Worm (Caenorhabditis elegans) whole organism, L2 larva: ENCODE data around the gene vnut-1.

Experiments used
- C34F6.9 ChIP-seq: fragments of 150-350 bp; optimal IDR thresholded peaks from 2 replicates; lab custom pipeline; 2014; ENCODE audit warnings: missing biosample characterization, missing genetic modification characterization
- F13H6.1 ChIP-seq: sonication (generic microtip); optimal IDR thresholded peaks from 2 replicates; lab custom pipeline; 2016; ENCODE audit warnings: missing genetic modification characterization, missing compliant biosample characterization
- R02D3.7 ChIP-seq: fragments of 150-350 bp; optimal IDR thresholded peaks from 2 replicates; lab custom pipeline; 2014; ENCODE audit warnings: missing biosample characterization, missing genetic modification characterization
- Y55F3AM.14 ChIP-seq: fragments of 200-800 bp; sonication (Bioruptor generic); optimal IDR thresholded peaks from 2 replicates; lab custom pipeline; 2018; ENCODE audit warnings: mild to moderate bottlenecking, missing genetic modification characterization, missing compliant biosample characterization
- ZK546.5 ChIP-seq: sonication (generic microtip); optimal IDR thresholded peaks from 2 replicates; lab custom pipeline; 2017; ENCODE audit warnings: missing biosample characterization, missing genetic modification characterization
- alr-1 ChIP-seq: fragments of 150-350 bp; optimal IDR thresholded peaks from 2 replicates; lab custom pipeline; 2014; ENCODE audit warnings: missing biosample characterization, missing genetic modification characterization
- aly-2 ChIP-seq: fragments of 150-350 bp; optimal IDR thresholded peaks from 2 replicates; lab custom pipeline; 2014; ENCODE audit warnings: missing biosample characterization, missing genetic modification characterization
- blmp-1 ChIP-seq: sonication (generic microtip); optimal IDR thresholded peaks from 2 replicates; lab custom pipeline; 2017; ENCODE audit warnings: missing genetic modification characterization, mild to moderate bottlenecking, missing compliant biosample characterization, antibody characterized with exemption, moderate library complexity; ENCODE audit not compliant: insufficient read depth
- ceh-16 ChIP-seq: fragments of 150-350 bp; optimal IDR thresholded peaks from 2 replicates; lab custom pipeline; 2014; ENCODE audit warnings: missing biosample characterization, missing genetic modification characterization
- crh-2 ChIP-seq: sonication (generic microtip); optimal IDR thresholded peaks from 2 replicates; lab custom pipeline; 2017; ENCODE audit warnings: missing biosample characterization, missing genetic modification characterization
- dmd-4 ChIP-seq: sonication (generic microtip); optimal IDR thresholded peaks from 2 replicates; lab custom pipeline; 2017; ENCODE audit warnings: missing biosample characterization, missing genetic modification characterization
- egl-27 ChIP-seq: sonication (generic microtip); optimal IDR thresholded peaks from 3 replicates; lab custom pipeline; 2017; ENCODE audit warnings: missing biosample characterization, missing genetic modification reagents, missing genetic modification characterization
- elt-1 ChIP-seq: fragments of 150-350 bp; optimal IDR thresholded peaks from 2 replicates; lab custom pipeline; 2014; ENCODE audit warnings: missing biosample characterization, missing genetic modification characterization
- elt-3 ChIP-seq: sonication (generic microtip); optimal IDR thresholded peaks from 2 replicates; lab custom pipeline; 2017; ENCODE audit warnings: missing biosample characterization, missing genetic modification characterization
- fos-1 ChIP-seq: fragments of 150-350 bp; optimal IDR thresholded peaks from 2 replicates; lab custom pipeline; 2014; ENCODE audit warnings: missing biosample characterization, missing genetic modification characterization
- gmeb-1 ChIP-seq: fragments of 150-350 bp; optimal IDR thresholded peaks from 2 replicates; lab custom pipeline; 2014; ENCODE audit warnings: missing biosample characterization, missing genetic modification characterization
- lin-11 ChIP-seq: fragments of 150-350 bp; sonication (generic microtip); optimal IDR thresholded peaks from 2 replicates; lab custom pipeline; 2014; ENCODE audit warnings: missing biosample characterization, missing genetic modification characterization, inconsistent platforms, mixed read lengths
- lin-13 ChIP-seq: fragments of 150-350 bp; optimal IDR thresholded peaks from 2 replicates; lab custom pipeline; 2014; ENCODE audit warnings: missing biosample characterization, missing genetic modification reagents, missing genetic modification characterization
- lin-39 ChIP-seq: fragments of 150-350 bp; optimal IDR thresholded peaks from 2 replicates; lab custom pipeline; 2014; ENCODE audit warnings: missing biosample characterization, missing genetic modification reagents, missing genetic modification characterization
- lsy-2 ChIP-seq, 2 experiments: fragments of 150-350 bp in 1 of 2; sonication (generic microtip) in 1 of 2; optimal IDR thresholded peaks; 2 replicates each; lab custom pipeline; 2014 to 2017; ENCODE audit warnings: missing biosample characterization in 2 of 2, missing genetic modification characterization in 2 of 2
- mab-5 ChIP-seq: fragments of 150-350 bp; optimal IDR thresholded peaks from 2 replicates; lab custom pipeline; 2014; ENCODE audit warnings: missing biosample characterization, missing genetic modification characterization
- mdl-1 ChIP-seq, 2 experiments: fragments of 150-350 bp in 1 of 2; sonication (generic microtip) in 1 of 2; optimal IDR thresholded peaks; 2 replicates each; lab custom pipeline; 2017; ENCODE audit warnings: missing biosample characterization in 2 of 2, missing genetic modification characterization in 2 of 2
- nhr-10 ChIP-seq: sonication (generic microtip); optimal IDR thresholded peaks from 2 replicates; lab custom pipeline; 2017; ENCODE audit warnings: missing biosample characterization, missing genetic modification characterization
- nhr-11 ChIP-seq: fragments of 150-350 bp; optimal IDR thresholded peaks from 2 replicates; lab custom pipeline; 2014; ENCODE audit warnings: missing biosample characterization, missing genetic modification characterization
- nhr-129 ChIP-seq: fragments of 150-350 bp; optimal IDR thresholded peaks from 2 replicates; lab custom pipeline; 2014; ENCODE audit warnings: missing biosample characterization, missing genetic modification characterization
- nhr-21 ChIP-seq: fragments of 150-350 bp; optimal IDR thresholded peaks from 2 replicates; lab custom pipeline; 2014; ENCODE audit warnings: missing biosample characterization, missing genetic modification characterization
- nhr-23 ChIP-seq: fragments of 150-350 bp; optimal IDR thresholded peaks from 2 replicates; lab custom pipeline; 2014; ENCODE audit warnings: missing biosample characterization, missing genetic modification reagents, missing genetic modification characterization
- nhr-237 ChIP-seq: fragments of 150-350 bp; optimal IDR thresholded peaks from 2 replicates; lab custom pipeline; 2014; ENCODE audit warnings: missing biosample characterization, missing genetic modification characterization
- nhr-25 ChIP-seq: fragments of 150-350 bp; sonication (generic microtip); optimal IDR thresholded peaks from 3 replicates; lab custom pipeline; 2014; ENCODE audit warnings: missing biosample characterization, missing genetic modification characterization
- nhr-6 ChIP-seq: fragments of 150-350 bp; optimal IDR thresholded peaks from 2 replicates; lab custom pipeline; 2014; ENCODE audit warnings: missing biosample characterization, missing genetic modification characterization
- nhr-77 ChIP-seq: fragments of 150-350 bp; optimal IDR thresholded peaks from 2 replicates; lab custom pipeline; 2014; ENCODE audit warnings: missing biosample characterization, missing genetic modification characterization
- peb-1 ChIP-seq: fragments of 150-350 bp; optimal IDR thresholded peaks from 2 replicates; lab custom pipeline; 2014; ENCODE audit warnings: missing biosample characterization, missing genetic modification characterization
- sem-4 ChIP-seq: fragments of 150-350 bp; optimal IDR thresholded peaks from 2 replicates; lab custom pipeline; 2014; ENCODE audit warnings: missing biosample characterization, missing genetic modification reagents, missing genetic modification characterization
- skn-1 ChIP-seq: sonication (generic microtip); optimal IDR thresholded peaks from 2 replicates; lab custom pipeline; 2017; ENCODE audit warnings: missing biosample characterization, missing genetic modification characterization
- sma-9 ChIP-seq, 2 experiments: fragments of 150-350 bp in 1 of 2; sonication (generic microtip) in 1 of 2; optimal IDR thresholded peaks; 2 replicates each; lab custom pipeline; 2014 to 2016; ENCODE audit warnings: missing genetic modification characterization in 2 of 2, mild to moderate bottlenecking in 1 of 2, missing biosample characterization in 1 of 2, missing compliant biosample characterization in 1 of 2, missing genetic modification reagents in 1 of 2, moderate library complexity in 1 of 2
- snpc-4 ChIP-seq: fragments of 150-350 bp; optimal IDR thresholded peaks from 2 replicates; lab custom pipeline; 2014; ENCODE audit warnings: missing biosample characterization, missing genetic modification characterization
- unc-39 ChIP-seq: fragments of 150-350 bp; optimal IDR thresholded peaks from 2 replicates; lab custom pipeline; 2014; ENCODE audit warnings: missing biosample characterization, missing genetic modification characterization
- unc-55 ChIP-seq: fragments of 150-350 bp; sonication (generic microtip); optimal IDR thresholded peaks from 3 replicates; lab custom pipeline; 2014; ENCODE audit warnings: missing biosample characterization, missing genetic modification reagents, missing genetic modification characterization
- unc-62 ChIP-seq: fragments of 150-350 bp; optimal IDR thresholded peaks from 2 replicates; lab custom pipeline; 2014; ENCODE audit warnings: missing biosample characterization, missing genetic modification reagents, missing genetic modification characterization
- zag-1 ChIP-seq: fragments of 150-350 bp; optimal IDR thresholded peaks from 2 replicates; lab custom pipeline; 2014; ENCODE audit warnings: missing biosample characterization, missing genetic modification characterization
- ztf-1 ChIP-seq: fragments of 200-800 bp; sonication (Bioruptor generic); conservative IDR thresholded peaks from 2 replicates; pipeline ENCODE4 v1.3.6; 2022; ENCODE audit warnings: missing genetic modification characterization, missing compliant biosample characterization
- ztf-4 ChIP-seq: fragments of 150-350 bp; optimal IDR thresholded peaks from 2 replicates; lab custom pipeline; 2014; ENCODE audit warnings: missing biosample characterization, missing genetic modification characterization

The vnut-1 gene

DNA sequence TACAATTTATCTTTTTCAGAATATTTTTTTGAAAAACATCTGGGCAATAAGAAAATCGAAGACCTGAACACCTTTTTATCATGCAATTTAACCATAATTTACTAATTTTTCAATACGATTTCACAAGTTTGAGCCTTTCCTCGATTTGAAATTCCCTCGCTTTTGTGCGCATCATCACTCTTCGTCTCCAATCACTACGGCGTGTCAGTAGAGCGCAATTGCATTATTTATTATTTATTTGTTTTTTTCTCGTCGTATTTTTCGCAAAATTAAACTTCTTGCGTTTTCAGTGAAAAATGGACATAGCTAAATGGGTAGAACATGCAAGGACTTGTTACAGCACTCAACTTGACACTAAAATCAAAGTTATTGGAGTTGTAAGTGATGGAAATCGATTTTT is 48.5 kb upstream of the vnut-1 start, which contains the start of gene smg-8:
smg-8 (plus strand) TSS at position 266 of the 400 bp plus-strand sequence.
- TF ChIP-seq aly-2 (tag; lab: Kevin White, UChicago), result no peak
- peak; percentile 74 to 88 for TF ChIP-seq lsy-2 (tag; optimal IDR thresholded peaks at IDR 0.05; lab: Kevin White, UChicago)
- TF ChIP-seq zag-1, result peak; percentile 47
- TF ChIP-seq ztf-4, result peak; percentile 2
- TF ChIP-seq lin-11 (tag; lab: Kevin White, UChicago), result peak; percentile 22
- TF ChIP-seq nhr-6 (tag; lab: Kevin White, UChicago), result peak; percentile 65
- TF ChIP-seq lin-39 (tag; lab: Kevin White, UChicago), result no peak
- TF ChIP-seq egl-27 (tag; lab: Kevin White, UChicago), result no peak
- TF ChIP-seq nhr-237 (tag; lab: Kevin White, UChicago), result no peak
- TF ChIP-seq ceh-16, result peak; percentile 5
- TF ChIP-seq mab-5 (tag; lab: Kevin White, UChicago), result peak; percentile 75
- peak; percentile 72 for TF ChIP-seq nhr-129 (tag; lab: Kevin White, UChicago)
- TF ChIP-seq C34F6.9 (tag; lab: Kevin White, UChicago), result peak; percentile 86
- peak; percentile 43 for TF ChIP-seq F13H6.1
- TF ChIP-seq gmeb-1 (tag; lab: Kevin White, UChicago), result peak; percentile 97
- TF ChIP-seq dmd-4 (tag; lab: Kevin White, UChicago), result no peak
- no peak for TF ChIP-seq alr-1 (tag; lab: Kevin White, UChicago)
- peak; percentile 68 for TF ChIP-seq snpc-4
- peak; percentile 95 for TF ChIP-seq unc-55 (GFP tag; lab: Kevin White, UChicago)
- no peak for TF ChIP-seq unc-62 (GFP tag; lab: Kevin White, UChicago)
- peak; percentile 50 for TF ChIP-seq sem-4 (tag; lab: Kevin White, UChicago)
- TF ChIP-seq skn-1 (tag; lab: Kevin White, UChicago), result no peak
- peak; percentile 16 for TF ChIP-seq ZK546.5 (tag; lab: Kevin White, UChicago)
- TF ChIP-seq lin-13 (GFP tag; lab: Kevin White, UChicago), result peak; percentile 85
- no peak for TF ChIP-seq unc-39
- no peak for TF ChIP-seq blmp-1 (tag; lab: Kevin White, UChicago)
- TF ChIP-seq elt-3 (tag; lab: Kevin White, UChicago), result no peak
- peak; percentile 77 for TF ChIP-seq crh-2 (tag; lab: Kevin White, UChicago)
- TF ChIP-seq nhr-25 (tag; lab: Kevin White, UChicago), result peak; percentile 75
- peak; percentile 36 for TF ChIP-seq fos-1 (tag; lab: Kevin White, UChicago)
- TF ChIP-seq nhr-23, result no peak
- peak; percentile 6 for TF ChIP-seq nhr-77 (tag; lab: Kevin White, UChicago)
- TF ChIP-seq nhr-21 (tag; lab: Kevin White, UChicago), result peak; percentile 57

ce11 chrII:14451934-14452333 is 37.7 kb upstream of the vnut-1 start:
- TF ChIP-seq nhr-21 (tag; lab: Kevin White, UChicago), result no peak
- no peak for TF ChIP-seq peb-1 (tag; lab: Kevin White, UChicago)
- TF ChIP-seq elt-1 (tag; lab: Kevin White, UChicago), result no peak
- TF ChIP-seq nhr-10 (tag; lab: Kevin White, UChicago), result no peak
- TF ChIP-seq fos-1 (tag; lab: Kevin White, UChicago), result no peak
- TF ChIP-seq lin-11 (tag; lab: Kevin White, UChicago), result no peak
- TF ChIP-seq nhr-77 (tag; lab: Kevin White, UChicago), result no peak
- no peak for TF ChIP-seq zag-1
- no peak for TF ChIP-seq lin-13 (GFP tag; lab: Kevin White, UChicago)
- no peak for TF ChIP-seq blmp-1 (tag; lab: Kevin White, UChicago)
- no peak for TF ChIP-seq C34F6.9 (tag; lab: Kevin White, UChicago)
- no peak for TF ChIP-seq mdl-1 (tag; optimal IDR thresholded peaks at IDR 0.05; lab: Kevin White, UChicago)
- TF ChIP-seq nhr-11 (tag; lab: Kevin White, UChicago), result no peak
- no peak for TF ChIP-seq lsy-2 (tag; optimal IDR thresholded peaks at IDR 0.05; lab: Kevin White, UChicago)
- no peak for TF ChIP-seq aly-2 (tag; lab: Kevin White, UChicago)
- TF ChIP-seq nhr-237 (tag; lab: Kevin White, UChicago), result no peak
- no peak for TF ChIP-seq ztf-1

DNA sequence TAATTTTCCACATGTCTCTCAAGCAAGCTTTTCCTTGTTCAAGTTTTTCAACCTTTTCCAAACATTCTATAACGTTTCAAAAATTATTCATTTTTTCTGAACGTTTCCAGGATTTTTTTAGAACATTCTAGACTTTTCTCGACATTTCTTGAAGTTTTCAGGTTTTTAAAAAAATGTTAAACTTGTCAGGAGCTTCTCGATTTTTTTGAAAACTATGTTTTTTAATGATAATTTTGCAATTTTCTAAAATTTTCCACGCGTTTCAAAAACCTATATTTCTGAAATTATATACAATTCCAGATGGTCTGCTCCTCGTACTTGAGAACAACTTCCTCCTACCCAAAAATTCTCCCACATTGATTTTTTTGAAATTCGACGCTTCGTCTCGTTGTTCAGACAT is 34.3 kb upstream of the vnut-1 start, which contains the start of gene dmsr-6:
dmsr-6 (plus strand) TSS at position 301 of the 400 bp plus-strand sequence.
- TF ChIP-seq crh-2 (tag; lab: Kevin White, UChicago) (no peak), Y55F3AM.14 (no peak), nhr-11 (tag; lab: Kevin White, UChicago) (no peak), sma-9 (GFP tag; optimal IDR thresholded peaks at IDR 0.05; lab: Kevin White, UChicago) (no peak), sma-9 (tag; optimal IDR thresholded peaks at IDR 0.05; lab: Kevin White, UChicago) (no peak), elt-3 (tag; lab: Kevin White, UChicago) (no peak), R02D3.7 (tag; lab: Kevin White, UChicago) (no peak), aly-2 (tag; lab: Kevin White, UChicago) (no peak), lsy-2 (tag; optimal IDR thresholded peaks at IDR 0.05; lab: Kevin White, UChicago) (no peak), nhr-237 (tag; lab: Kevin White, UChicago) (no peak), ztf-1 (no peak), gmeb-1 (tag; lab: Kevin White, UChicago) (no peak)
